Fruit fly (Drosophila melanogaster) S2 (cell line): ENCODE measurements around the gene kar.

Experiments used
- CG8478 ChIP-seq: fragments of >200 bp; optimal IDR thresholded peaks from 2 replicates; lab custom pipeline; 2018
- CTCF ChIP-seq, 2 experiments: fragments of >200 bp; optimal IDR thresholded peaks; 2 replicates each; lab custom pipeline; 2018

- TF ChIP-seq CTCF (optimal IDR thresholded peaks at IDR 0.05; lab: Kevin White, UChicago) (no peak), CG8478 (lab: Kevin White, UChicago) (no peak)
These were observed at the start of gene kar for dm6 chr3R:12688672-12689417.
